Worm (Caenorhabditis elegans) whole organism, L4 larva: Measurements from ENCODE around the gene ZK813.2.

Experiments
- Y105C5A.15 ChIP-seq: fragments of 200-800 bp; sonication (Bioruptor generic); IDR thresholded peaks from 2 replicates; pipeline ENCODE4 v1.3.6; 2022; ENCODE audit warnings: missing genetic modification characterization, missing compliant biosample characterization
- attf-4 ChIP-seq: sonication (generic microtip); optimal IDR thresholded peaks from 3 replicates; lab custom pipeline; 2017; ENCODE audit warnings: missing biosample characterization, missing genetic modification characterization
- cey-2 ChIP-seq: sonication (generic microtip); optimal IDR thresholded peaks from 3 replicates; lab custom pipeline; 2017; ENCODE audit warnings: missing genetic modification characterization, mild to moderate bottlenecking, missing compliant biosample characterization, antibody characterized with exemption, borderline replicate concordance; ENCODE audit not compliant: insufficient read depth
- daf-16 ChIP-seq, 3 experiments: sonication (generic microtip); optimal IDR thresholded peaks; 2 replicates each; lab custom pipeline; 2016 to 2017; ENCODE audit warnings: missing genetic modification characterization in 3 of 3, missing genetic modification reagents in 3 of 3, mild to moderate bottlenecking in 2 of 3, missing compliant biosample characterization in 2 of 3, missing biosample characterization in 1 of 3, moderate library complexity in 1 of 3
- daf-8 ChIP-seq: fragments of 200-800 bp; sonication (Bioruptor generic); IDR thresholded peaks from 2 replicates; pipeline ENCODE4 v1.3.6; 2022; ENCODE audit warnings: missing genetic modification characterization, missing compliant biosample characterization
- egl-27 ChIP-seq: sonication (generic microtip); optimal IDR thresholded peaks from 3 replicates; lab custom pipeline; 2017; ENCODE audit warnings: missing biosample characterization, missing genetic modification reagents, missing genetic modification characterization
- egl-43 ChIP-seq: fragments of 200-800 bp; sonication (Bioruptor generic); IDR thresholded peaks from 2 replicates; pipeline ENCODE4 v1.3.6; 2022; ENCODE audit warnings: missing genetic modification reagents, missing genetic modification characterization, missing compliant biosample characterization
- hmg-1.1 ChIP-seq: fragments of 200-800 bp; sonication (Bioruptor generic); IDR thresholded peaks from 2 replicates; pipeline ENCODE4 v1.3.6; 2022; ENCODE audit warnings: missing genetic modification reagents, missing genetic modification characterization, missing compliant biosample characterization
- lim-7 ChIP-seq: fragments of 200-800 bp; sonication (Bioruptor generic); IDR thresholded peaks from 2 replicates; pipeline ENCODE4 v1.3.6; 2022; ENCODE audit warnings: missing genetic modification characterization, missing compliant biosample characterization
- lin-38 ChIP-seq: fragments of 200-800 bp; sonication (Bioruptor generic); IDR thresholded peaks from 2 replicates; pipeline ENCODE4 v1.3.6; 2022; ENCODE audit warnings: missing genetic modification reagents, missing genetic modification characterization, missing compliant biosample characterization
- lsy-2 ChIP-seq, 2 experiments: fragments of 150-350 bp in 1 of 2; sonication (generic microtip) in 1 of 2; optimal IDR thresholded peaks; 2 replicates each; lab custom pipeline; 2014 to 2017; ENCODE audit warnings: missing biosample characterization in 2 of 2, missing genetic modification characterization in 2 of 2
- nhr-102 ChIP-seq: sonication (generic microtip); optimal IDR thresholded peaks from 2 replicates; lab custom pipeline; 2016; ENCODE audit warnings: mild to moderate bottlenecking, missing genetic modification characterization, moderate library complexity, missing compliant biosample characterization
- nhr-28 ChIP-seq: fragments of 150-350 bp; optimal IDR thresholded peaks from 2 replicates; lab custom pipeline; 2014; ENCODE audit warnings: missing biosample characterization, missing genetic modification characterization
- nhr-42 ChIP-seq: fragments of 200-800 bp; sonication (Bioruptor generic); IDR thresholded peaks from 2 replicates; pipeline ENCODE4 v1.3.6; 2022; ENCODE audit warnings: missing genetic modification characterization, missing compliant biosample characterization
- nhr-48 ChIP-seq: sonication (generic microtip); optimal IDR thresholded peaks from 2 replicates; lab custom pipeline; 2016; ENCODE audit warnings: mild to moderate bottlenecking, missing genetic modification characterization, missing compliant biosample characterization
- pqm-1 ChIP-seq: sonication (generic microtip); optimal IDR thresholded peaks from 2 replicates; lab custom pipeline; 2017; ENCODE audit warnings: missing biosample characterization, missing genetic modification characterization
- sdz-12 ChIP-seq: fragments of 200-800 bp; sonication (Bioruptor generic); optimal IDR thresholded peaks from 2 replicates; lab custom pipeline; 2018; ENCODE audit warnings: mild to moderate bottlenecking, missing genetic modification characterization, missing compliant biosample characterization
- snpc-1.2 ChIP-seq: fragments of 200-800 bp; sonication (Bioruptor generic); IDR thresholded peaks from 2 replicates; pipeline ENCODE4 v1.3.6; 2022; ENCODE audit warnings: missing genetic modification reagents, missing genetic modification characterization, missing compliant biosample characterization
- spr-1 ChIP-seq: sonication (generic microtip); optimal IDR thresholded peaks from 2 replicates; lab custom pipeline; 2016; ENCODE audit warnings: mild to moderate bottlenecking, missing genetic modification characterization, missing compliant biosample characterization
- tag-97 ChIP-seq: fragments of 200-800 bp; sonication (Bioruptor generic); IDR thresholded peaks from 2 replicates; pipeline ENCODE4 v1.3.6; 2022; ENCODE audit warnings: missing genetic modification characterization, missing compliant biosample characterization
- tra-1 ChIP-seq: fragments of 200-800 bp; sonication (Bioruptor generic); IDR thresholded peaks from 2 replicates; pipeline ENCODE4 v1.3.6; 2022; ENCODE audit warnings: missing genetic modification reagents, missing genetic modification characterization, missing compliant biosample characterization
- unc-130 ChIP-seq: sonication (generic microtip); optimal IDR thresholded peaks from 2 replicates; lab custom pipeline; 2016; ENCODE audit warnings: missing genetic modification reagents, missing genetic modification characterization, missing compliant biosample characterization
- unc-62 ChIP-seq, 3 experiments: fragments of 150-350 bp in 1 of 3; sonication (generic microtip); optimal IDR thresholded peaks in 2 of 3; peaks in 1 of 3; 1 replicate in 1 of 3; 2 replicates in 2 of 3; lab custom pipeline; 2014 to 2017; ENCODE audit warnings: missing biosample characterization in 3 of 3, missing genetic modification characterization in 3 of 3, missing genetic modification reagents in 3 of 3, missing genotype in 1 of 3
- zag-1 ChIP-seq: fragments of 150-350 bp; optimal IDR thresholded peaks from 2 replicates; lab custom pipeline; 2014; ENCODE audit warnings: missing biosample characterization, missing genetic modification characterization
- zfp-2 ChIP-seq: sonication (generic microtip); optimal IDR thresholded peaks from 2 replicates; lab custom pipeline; 2016; ENCODE audit warnings: mild to moderate bottlenecking, missing genetic modification characterization, missing compliant biosample characterization
- ztf-11 ChIP-seq: fragments of 150-350 bp; optimal IDR thresholded peaks from 2 replicates; lab custom pipeline; 2014; ENCODE audit warnings: missing biosample characterization, missing genetic modification characterization

The ZK813.2 gene

ce11 chrX:3473793-3474192 is 30.2 kb downstream of the ZK813.2 start:
- TF ChIP-seq pqm-1 (peak; percentile 49), daf-16 (GFP tag; optimal IDR thresholded peaks at IDR 0.05; lab: Kevin White, UChicago) (no peak), daf-16 (tag; optimal IDR thresholded peaks at IDR 0.05; lab: Kevin White, UChicago) (peak; percentile 27), cey-2 (no peak), nhr-28 (tag; lab: Kevin White, UChicago) (peak; percentile 35), sdz-12 (no peak), lim-7 (GFP tag; lab: Robert Waterston, UW) (no peak)

- TF ChIP-seq attf-4 (tag; lab: Kevin White, UChicago) (no peak), zfp-2 (tag; lab: Kevin White, UChicago) (no peak), tra-1 (GFP tag; lab: Robert Waterston, UW) (no peak), lin-38 (GFP tag; lab: Robert Waterston, UW) (no peak), nhr-102 (tag; lab: Kevin White, UChicago) (no peak), cey-2 (no peak), spr-1 (tag; lab: Kevin White, UChicago) (no peak), tag-97 (GFP tag; lab: Robert Waterston, UW) (no peak), nhr-48 (tag; lab: Kevin White, UChicago) (no peak), zag-1 (no peak), daf-8 (GFP tag; lab: Robert Waterston, UW) (no peak), unc-130 (no peak), lsy-2 (tag; optimal IDR thresholded peaks at IDR 0.05; lab: Kevin White, UChicago) (no peak)
These were observed 36.3 kb downstream of the ZK813.2 start, which contains the start of gene wrt-6 for ce11 chrX:3479950-3480349. TSS of gene wrt-6 (plus strand) at chrX:3480250.

ce11 chrX:3488074-3488688 is 44.6 kb downstream of the ZK813.2 start:
- TF ChIP-seq Y105C5A.15 (GFP tag; lab: Robert Waterston, UW) = no peak
- no peak for TF ChIP-seq snpc-1.2
- TF ChIP-seq egl-27 (tag; lab: Kevin White, UChicago) = no peak
- TF ChIP-seq egl-43 (GFP tag; lab: Robert Waterston, UW) = no peak
- TF ChIP-seq ztf-11 (tag; lab: Kevin White, UChicago) = no peak
- peak in 1 of 2 experiments; percentile 74 for TF ChIP-seq unc-62 (GFP tag; optimal IDR thresholded peaks at IDR 0.05 in 1 of 2; lab: Kevin White, UChicago)
- TF ChIP-seq unc-62 (tag; optimal IDR thresholded peaks at IDR 0.05; lab: Kevin White, UChicago) = no peak

- TF ChIP-seq unc-62 (GFP tag; optimal IDR thresholded peaks at IDR 0.05 in 1 of 2; lab: Kevin White, UChicago) (peak in 1 of 2 experiments; percentile 58), unc-62 (tag; optimal IDR thresholded peaks at IDR 0.05; lab: Kevin White, UChicago) (no peak), nhr-42 (GFP tag; lab: Robert Waterston, UW) (no peak)
These were observed 45.4 kb downstream of the ZK813.2 start, which contains the start of gene C12D12.3 for ce11 chrX:3488993-3489392. TSS of gene C12D12.3 (plus strand) at chrX:3489293.

ce11 chrX:3492431-3492830 is 48.8 kb downstream of the ZK813.2 start:
- TF ChIP-seq unc-62 (GFP tag; optimal IDR thresholded peaks at IDR 0.05 in 1 of 2; lab: Kevin White, UChicago) (peak in 1 of 2 experiments; percentile 91), unc-62 (tag; optimal IDR thresholded peaks at IDR 0.05; lab: Kevin White, UChicago) (no peak), hmg-1.1 (GFP tag; lab: Robert Waterston, UW) (no peak)
